Worm (Caenorhabditis elegans) whole organism, late embryonic: ENCODE measurements around the gene oac-7.

Experiments used
- F13H6.1 ChIP-seq: sonication (generic microtip); optimal IDR thresholded peaks from 2 replicates; lab custom pipeline; 2016; ENCODE audit warnings: missing genetic modification characterization, missing compliant biosample characterization
- elt-2 ChIP-seq: sonication (generic microtip); optimal IDR thresholded peaks from 2 replicates; lab custom pipeline; 2016; ENCODE audit warnings: missing genetic modification reagents, missing genetic modification characterization, missing compliant biosample characterization
- rnt-1 ChIP-seq: sonication (generic microtip); optimal IDR thresholded peaks from 2 replicates; lab custom pipeline; 2016; ENCODE audit warnings: missing genetic modification characterization, missing compliant biosample characterization

- TF ChIP-seq rnt-1 (no peak), elt-2 (tag; lab: Kevin White, UChicago) (no peak), F13H6.1 (no peak)
These were observed 34.3 kb upstream of the oac-7 start, which contains the start of gene pacl-1 for ce11 chrV:16275347-16275746.
